Worm (Caenorhabditis elegans) whole organism, L4 larva: ENCODE data around the gene F19B2.6.
A peak's percentile ranks its signal among the peaks of the same experiment; 100 is the strongest.

Source experiments
- F26F4.8 ChIP-seq: fragments of 200-800 bp; sonication (Bioruptor generic); conservative IDR thresholded peaks from 2 replicates; pipeline ENCODE4 v1.3.6; 2022; ENCODE audit warnings: missing genetic modification characterization, missing compliant biosample characterization
- F44E2.7 ChIP-seq: fragments of 200-800 bp; sonication (Bioruptor generic); IDR thresholded peaks from 2 replicates; pipeline ENCODE4 v2.1.2; 2022; ENCODE audit warnings: missing genetic modification characterization, missing compliant biosample characterization
- F49E8.2 ChIP-seq: sonication (generic microtip); optimal IDR thresholded peaks from 2 replicates; lab custom pipeline; 2016; ENCODE audit warnings: missing compliant biosample characterization, mild to moderate bottlenecking, missing genetic modification characterization, borderline replicate concordance
- T20F7.1 ChIP-seq: fragments of 200-800 bp; sonication (Bioruptor generic); optimal IDR thresholded peaks from 2 replicates; lab custom pipeline; 2018; ENCODE audit warnings: mild to moderate bottlenecking, missing genetic modification characterization, missing compliant biosample characterization
- T26A8.4 ChIP-seq: fragments of 200-800 bp; sonication (Bioruptor generic); IDR thresholded peaks from 2 replicates; pipeline ENCODE4 v1.3.6; 2022; ENCODE audit warnings: missing genetic modification characterization, missing compliant biosample characterization
- Y105C5A.15 ChIP-seq: fragments of 200-800 bp; sonication (Bioruptor generic); IDR thresholded peaks from 2 replicates; pipeline ENCODE4 v1.3.6; 2022; ENCODE audit warnings: missing genetic modification characterization, missing compliant biosample characterization
- Y75B8A.6 ChIP-seq: fragments of 200-800 bp; sonication (Bioruptor generic); IDR thresholded peaks from 2 replicates; pipeline ENCODE4 v1.3.6; 2022; ENCODE audit warnings: missing genetic modification reagents, missing genetic modification characterization, missing compliant biosample characterization
- aha-1 ChIP-seq: fragments of 150-350 bp; peaks from one replicate; lab custom pipeline; 2014; ENCODE audit warnings: missing biosample characterization, missing genetic modification characterization
- ama-1 ChIP-seq: fragments of 150-350 bp; optimal IDR thresholded peaks from 2 replicates; lab custom pipeline; 2014; ENCODE audit warnings: inconsistent platforms, mixed read lengths
- arid-1 ChIP-seq: fragments of 200-800 bp; sonication (Bioruptor generic); conservative IDR thresholded peaks from 2 replicates; pipeline ENCODE4 v1.3.6; 2022; ENCODE audit warnings: missing genetic modification reagents, missing genetic modification characterization, missing compliant biosample characterization
- ceh-20 ChIP-seq: fragments of 200-800 bp; sonication (Bioruptor generic); IDR thresholded peaks from 2 replicates; pipeline ENCODE4 v1.3.6; 2022; ENCODE audit warnings: missing genetic modification reagents, missing genetic modification characterization, missing compliant biosample characterization
- ceh-62 ChIP-seq: sonication (generic microtip); optimal IDR thresholded peaks from 2 replicates; lab custom pipeline; 2017; ENCODE audit warnings: missing biosample characterization, missing genetic modification characterization
- ceh-82 ChIP-seq: sonication (generic microtip); optimal IDR thresholded peaks from 2 replicates; lab custom pipeline; 2017; ENCODE audit warnings: missing biosample characterization, missing genetic modification characterization
- cey-2 ChIP-seq: sonication (generic microtip); optimal IDR thresholded peaks from 3 replicates; lab custom pipeline; 2017; ENCODE audit warnings: missing genetic modification characterization, mild to moderate bottlenecking, missing compliant biosample characterization, antibody characterized with exemption, borderline replicate concordance; ENCODE audit not compliant: insufficient read depth
- daf-16 ChIP-seq, 3 experiments: sonication (generic microtip); optimal IDR thresholded peaks; 2 replicates each; lab custom pipeline; 2016 to 2017; ENCODE audit warnings: missing genetic modification characterization in 3 of 3, missing genetic modification reagents in 3 of 3, mild to moderate bottlenecking in 2 of 3, missing compliant biosample characterization in 2 of 3, missing biosample characterization in 1 of 3, moderate library complexity in 1 of 3
- dmd-6 ChIP-seq: fragments of 200-800 bp; sonication (Bioruptor generic); IDR thresholded peaks from 2 replicates; pipeline ENCODE4 v1.3.6; 2022; ENCODE audit warnings: missing genetic modification reagents, missing genetic modification characterization, missing compliant biosample characterization
- dmd-8 ChIP-seq: fragments of 200-800 bp; sonication (Bioruptor generic); IDR thresholded peaks from 2 replicates; pipeline ENCODE4 v1.3.6; 2022; ENCODE audit warnings: missing genetic modification characterization, missing compliant biosample characterization
- dmd-9 ChIP-seq: fragments of 200-800 bp; sonication (Bioruptor generic); IDR thresholded peaks from 2 replicates; pipeline ENCODE4 v1.3.6; 2022; ENCODE audit warnings: missing genetic modification reagents, missing genetic modification characterization, missing compliant biosample characterization
- dve-1 ChIP-seq: sonication (generic microtip); optimal IDR thresholded peaks from 2 replicates; lab custom pipeline; 2017; ENCODE audit warnings: antibody characterized with exemption, mild to moderate bottlenecking, missing genetic modification characterization, missing compliant biosample characterization; ENCODE audit not compliant: insufficient read depth
- gei-8 ChIP-seq: fragments of 200-800 bp; sonication (Bioruptor generic); optimal IDR thresholded peaks from 2 replicates; lab custom pipeline; 2018; ENCODE audit warnings: mild to moderate bottlenecking, missing genetic modification characterization, missing compliant biosample characterization
- hif-1 ChIP-seq, 2 experiments: sonication (generic microtip); optimal IDR thresholded peaks; 2 replicates each; lab custom pipeline; 2016 to 2017; ENCODE audit warnings: missing compliant biosample characterization in 2 of 2, missing genetic modification characterization in 2 of 2, missing genetic modification reagents in 2 of 2, missing genotype in 2 of 2, mild to moderate bottlenecking in 1 of 2
- hlh-11 ChIP-seq: fragments of 200-800 bp; sonication (Bioruptor generic); optimal IDR thresholded peaks from 2 replicates; lab custom pipeline; 2018; ENCODE audit warnings: mild to moderate bottlenecking, missing genetic modification characterization, missing compliant biosample characterization
- hmg-1.1 ChIP-seq: fragments of 200-800 bp; sonication (Bioruptor generic); IDR thresholded peaks from 2 replicates; pipeline ENCODE4 v1.3.6; 2022; ENCODE audit warnings: missing genetic modification reagents, missing genetic modification characterization, missing compliant biosample characterization
- jun-1 ChIP-seq: fragments of 150-350 bp; optimal IDR thresholded peaks from 2 replicates; lab custom pipeline; 2014; ENCODE audit warnings: missing biosample characterization, missing genetic modification reagents, missing genetic modification characterization
- lin-1 ChIP-seq: fragments of 200-800 bp; sonication (Bioruptor generic); IDR thresholded peaks from 2 replicates; pipeline ENCODE4 v1.3.6; 2022; ENCODE audit warnings: missing genetic modification reagents, missing genetic modification characterization, missing compliant biosample characterization
- lsy-2 ChIP-seq, 2 experiments: fragments of 150-350 bp in 1 of 2; sonication (generic microtip) in 1 of 2; optimal IDR thresholded peaks; 2 replicates each; lab custom pipeline; 2014 to 2017; ENCODE audit warnings: missing biosample characterization in 2 of 2, missing genetic modification characterization in 2 of 2
- madf-9 ChIP-seq: fragments of 200-800 bp; sonication (Bioruptor generic); conservative IDR thresholded peaks from 2 replicates; pipeline ENCODE4 v1.3.6; 2022; ENCODE audit warnings: missing genetic modification reagents, missing genetic modification characterization, missing compliant biosample characterization
- mdt-29 ChIP-seq: fragments of 200-800 bp; sonication (Bioruptor generic); IDR thresholded peaks from 2 replicates; pipeline ENCODE4 v1.3.6; 2022; ENCODE audit warnings: missing genetic modification reagents, missing genetic modification characterization, missing compliant biosample characterization
- mep-1 ChIP-seq: fragments of 150-350 bp; sonication (generic microtip); optimal IDR thresholded peaks from 3 replicates; lab custom pipeline; 2014; ENCODE audit warnings: missing biosample characterization, missing genetic modification characterization
- mxl-3 ChIP-seq: fragments of 200-800 bp; sonication (Bioruptor generic); optimal IDR thresholded peaks from 2 replicates; lab custom pipeline; 2018; ENCODE audit warnings: mild to moderate bottlenecking, missing genetic modification characterization, missing compliant biosample characterization
- nhr-10 ChIP-seq: fragments of 150-350 bp; optimal IDR thresholded peaks from 2 replicates; lab custom pipeline; 2014; ENCODE audit warnings: missing biosample characterization, missing genetic modification characterization
- nhr-102 ChIP-seq: sonication (generic microtip); optimal IDR thresholded peaks from 2 replicates; lab custom pipeline; 2016; ENCODE audit warnings: mild to moderate bottlenecking, missing genetic modification characterization, moderate library complexity, missing compliant biosample characterization
- nhr-25 ChIP-seq: sonication (generic microtip); optimal IDR thresholded peaks from 2 replicates; lab custom pipeline; 2017; ENCODE audit warnings: missing genetic modification characterization, mild to moderate bottlenecking, missing compliant biosample characterization, antibody characterized with exemption, moderate library complexity, borderline replicate concordance; ENCODE audit not compliant: insufficient read depth
- nhr-28 ChIP-seq: fragments of 150-350 bp; optimal IDR thresholded peaks from 2 replicates; lab custom pipeline; 2014; ENCODE audit warnings: missing biosample characterization, missing genetic modification characterization
- nhr-42 ChIP-seq: fragments of 200-800 bp; sonication (Bioruptor generic); IDR thresholded peaks from 2 replicates; pipeline ENCODE4 v1.3.6; 2022; ENCODE audit warnings: missing genetic modification characterization, missing compliant biosample characterization
- nhr-48 ChIP-seq: sonication (generic microtip); optimal IDR thresholded peaks from 2 replicates; lab custom pipeline; 2016; ENCODE audit warnings: mild to moderate bottlenecking, missing genetic modification characterization, missing compliant biosample characterization
- nhr-6 ChIP-seq: fragments of 150-350 bp; optimal IDR thresholded peaks from 2 replicates; lab custom pipeline; 2014; ENCODE audit warnings: missing biosample characterization, missing genetic modification characterization
- nhr-77 ChIP-seq: fragments of 150-350 bp; optimal IDR thresholded peaks from 2 replicates; lab custom pipeline; 2014; ENCODE audit warnings: missing biosample characterization, missing genetic modification characterization
- pha-4 ChIP-seq, 2 experiments: fragments of 150-350 bp in 1 of 2; fragments of 200-800 bp in 1 of 2; sonication (Bioruptor generic) in 1 of 2; IDR thresholded peaks in 1 of 2; optimal IDR thresholded peaks in 1 of 2; 2 replicates each; pipeline versions ENCODE4 v1.3.6 to Lab custom; 2014 to 2022; ENCODE audit warnings: missing genetic modification characterization in 2 of 2, missing genetic modification reagents in 2 of 2, missing biosample characterization in 1 of 2, missing compliant biosample characterization in 1 of 2
- php-3 ChIP-seq: fragments of 200-800 bp; sonication (Bioruptor generic); IDR thresholded peaks from 2 replicates; pipeline ENCODE4 v1.3.6; 2022; ENCODE audit warnings: missing genetic modification reagents, missing genetic modification characterization, missing compliant biosample characterization
- pqm-1 ChIP-seq: sonication (generic microtip); optimal IDR thresholded peaks from 2 replicates; lab custom pipeline; 2017; ENCODE audit warnings: missing biosample characterization, missing genetic modification characterization
- rbr-2 ChIP-seq: sonication (generic microtip); optimal IDR thresholded peaks from 2 replicates; lab custom pipeline; 2016; ENCODE audit warnings: missing genotype, missing genetic modification characterization, missing compliant biosample characterization
- sdz-12 ChIP-seq: fragments of 200-800 bp; sonication (Bioruptor generic); optimal IDR thresholded peaks from 2 replicates; lab custom pipeline; 2018; ENCODE audit warnings: mild to moderate bottlenecking, missing genetic modification characterization, missing compliant biosample characterization
- snpc-4 ChIP-seq: fragments of 150-350 bp; optimal IDR thresholded peaks from 2 replicates; lab custom pipeline; 2014; ENCODE audit warnings: missing biosample characterization, missing genetic modification characterization
- tag-97 ChIP-seq: fragments of 200-800 bp; sonication (Bioruptor generic); IDR thresholded peaks from 2 replicates; pipeline ENCODE4 v1.3.6; 2022; ENCODE audit warnings: missing genetic modification characterization, missing compliant biosample characterization
- tra-1 ChIP-seq: fragments of 200-800 bp; sonication (Bioruptor generic); IDR thresholded peaks from 2 replicates; pipeline ENCODE4 v1.3.6; 2022; ENCODE audit warnings: missing genetic modification reagents, missing genetic modification characterization, missing compliant biosample characterization
- zfp-3 ChIP-seq: fragments of 200-800 bp; sonication (Bioruptor generic); conservative IDR thresholded peaks from 2 replicates; pipeline ENCODE4 v1.3.6; 2022; ENCODE audit warnings: missing genetic modification reagents, missing genetic modification characterization, missing compliant biosample characterization

The F19B2.6 gene

DNA sequence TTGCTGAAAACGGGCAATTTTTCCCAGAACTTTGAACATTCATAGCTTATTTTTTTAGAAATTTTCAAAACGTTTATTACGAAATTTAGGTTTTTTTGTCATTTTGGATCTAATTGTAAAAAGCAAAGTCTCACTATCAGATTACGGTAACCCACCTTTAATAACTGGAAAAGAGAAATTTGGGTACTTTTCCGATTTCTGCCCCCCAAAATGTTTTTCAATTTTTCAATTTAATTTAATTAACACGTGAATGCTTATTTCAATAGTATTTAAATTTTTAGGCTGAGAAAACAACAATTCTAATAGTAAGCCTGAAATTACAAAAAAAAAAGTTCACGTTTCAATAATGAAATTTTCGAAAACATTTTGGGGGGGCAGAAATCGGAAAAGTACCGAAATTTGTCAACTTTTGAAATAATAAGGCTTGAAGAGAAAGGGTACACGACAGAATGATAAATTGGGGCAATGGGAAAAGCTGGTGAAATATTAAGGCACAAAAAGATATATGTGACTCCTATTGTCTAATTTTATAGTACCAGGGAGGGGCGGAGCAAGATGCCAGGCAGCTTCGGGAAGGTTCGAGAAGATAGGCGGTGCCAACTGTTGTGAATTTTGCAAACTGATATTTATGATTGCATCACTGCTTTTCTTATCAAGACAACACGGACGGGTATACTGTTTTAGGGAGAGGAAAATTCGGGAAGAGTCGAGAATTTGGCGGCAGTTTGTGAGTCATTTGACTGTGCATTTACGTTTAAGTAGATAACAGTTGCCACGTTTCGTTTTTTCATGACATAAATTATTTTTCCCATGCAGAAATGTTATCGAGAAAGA, 6.0 kb downstream of the F19B2.6 start, which contains the start of gene F19B2.5:
TSS of gene F19B2.5 (minus strand) at position 107 of the 834 bp plus-strand sequence.
- peak; percentile 74 for TF ChIP-seq T26A8.4 (GFP tag; lab: Robert Waterston, UW)
- no peak for TF ChIP-seq mxl-3
- TF ChIP-seq mep-1 (tag; lab: Kevin White, UChicago) = peak; percentile 6
- peak; percentile 62 for TF ChIP-seq nhr-28
- 0 out of 2 replicates have a peak, but pooled peaks have one; percentile 50 for TF ChIP-seq pha-4 (GFP tag; IDR thresholded peaks at IDR 0.05; lab: Robert Waterston, UW)
- TF ChIP-seq pha-4 (tag; optimal IDR thresholded peaks at IDR 0.05; lab: Kevin White, UChicago) = no peak
- 0 out of 2 replicates have a peak, but pooled peaks have one; percentile 6 for TF ChIP-seq hmg-1.1 (GFP tag; lab: Robert Waterston, UW)
- peak; percentile 60 for TF ChIP-seq gei-8 (GFP tag; lab: Kevin White, UChicago)
- TF ChIP-seq php-3 = peak; percentile 97
- no peak for TF ChIP-seq F26F4.8 (GFP tag; lab: Robert Waterston, UW)
- peak; percentile 93 for TF ChIP-seq nhr-102 (tag; lab: Kevin White, UChicago)
- no peak for TF ChIP-seq Y105C5A.15 (GFP tag; lab: Robert Waterston, UW)
- no peak for TF ChIP-seq nhr-10
- peak; percentile 97 for TF ChIP-seq dve-1 (tag; lab: Kevin White, UChicago)
- peak; percentile 62; the same call in 1 of the 2 replicates for TF ChIP-seq lin-1
- peak; percentile 100 for TF ChIP-seq mdt-29 (GFP tag; lab: Robert Waterston, UW)
- TF ChIP-seq ama-1 (lab: Kevin White, UChicago) = peak; percentile 88
- no peak for TF ChIP-seq F49E8.2 (tag; lab: Kevin White, UChicago)
- no peak for TF ChIP-seq rbr-2 (tag; lab: Kevin White, UChicago)
- TF ChIP-seq hlh-11 = peak; percentile 88
- TF ChIP-seq lsy-2 (tag; optimal IDR thresholded peaks at IDR 0.05; lab: Kevin White, UChicago) = peak in 1 of 2 experiments; percentile 53
- 0 out of 2 replicates have a peak, but pooled peaks have one; percentile 53 for TF ChIP-seq nhr-42
- peak; percentile 33 to 48 for TF ChIP-seq hif-1 (tag; optimal IDR thresholded peaks at IDR 0.05; lab: Kevin White, UChicago)
- 0 out of 2 replicates have a peak, but pooled peaks have one; percentile 20 for TF ChIP-seq Y75B8A.6 (GFP tag; lab: Robert Waterston, UW)
- peak; percentile 49 for TF ChIP-seq T20F7.1 (GFP tag; lab: Kevin White, UChicago)
- TF ChIP-seq tag-97 (GFP tag; lab: Robert Waterston, UW) = no peak
- no peak for TF ChIP-seq nhr-25
- peak; percentile 90; the same call in 1 of the 2 replicates for TF ChIP-seq tra-1 (GFP tag; lab: Robert Waterston, UW)
- TF ChIP-seq cey-2 = no peak
- TF ChIP-seq jun-1 (tag; lab: Kevin White, UChicago) = peak; percentile 66
- peak; percentile 83 for TF ChIP-seq dmd-6 (GFP tag; lab: Robert Waterston, UW)
- peak; percentile 89 for TF ChIP-seq ceh-20 (GFP tag; lab: Robert Waterston, UW)
- peak; percentile 11 for TF ChIP-seq pqm-1
- no peak for TF ChIP-seq ceh-62
- TF ChIP-seq snpc-4 = no peak
- TF ChIP-seq nhr-6 (tag; lab: Kevin White, UChicago) = peak; percentile 25
- TF ChIP-seq F44E2.7 = 0 out of 2 replicates have a peak, but pooled peaks have one; percentile 73
- TF ChIP-seq aha-1 (tag; lab: Kevin White, UChicago) = peak; percentile 92
- no peak for TF ChIP-seq dmd-8 (GFP tag; lab: Robert Waterston, UW)
- no peak for TF ChIP-seq ceh-82 (tag; lab: Kevin White, UChicago)
- no peak for TF ChIP-seq sdz-12
- TF ChIP-seq dmd-9 (GFP tag; lab: Robert Waterston, UW) = peak; percentile 49; the same call in 1 of the 2 replicates
- TF ChIP-seq madf-9 (GFP tag; lab: Robert Waterston, UW) = 0 out of 2 replicates have a peak, but pooled peaks have one; percentile 13
- peak in 1 of 2 experiments; percentile 97 for TF ChIP-seq daf-16 (GFP tag; optimal IDR thresholded peaks at IDR 0.05; lab: Kevin White, UChicago)
- TF ChIP-seq daf-16 (tag; optimal IDR thresholded peaks at IDR 0.05; lab: Kevin White, UChicago) = peak; percentile 99
- TF ChIP-seq arid-1 (GFP tag; lab: Robert Waterston, UW) = no peak
- peak; percentile 49 for TF ChIP-seq nhr-77 (tag; lab: Kevin White, UChicago)
- TF ChIP-seq zfp-3 (GFP tag; lab: Robert Waterston, UW) = peak; percentile 73; the same call in 1 of the 2 replicates
- peak; percentile 79 for TF ChIP-seq nhr-48 (tag; lab: Kevin White, UChicago)
